Worm (Caenorhabditis elegans) whole organism, mixed stage, embryonic: ENCODE measurements around the gene mdt-26.
A peak's percentile ranks its signal among the peaks of the same experiment; 100 is the strongest.

Experiments
- M03D4.4 ChIP-seq: sonication (generic microtip); optimal IDR thresholded peaks from 2 replicates; lab custom pipeline; 2017; ENCODE audit warnings: mild to moderate bottlenecking, missing genetic modification characterization, missing compliant biosample characterization
- bed-3 ChIP-seq: fragments of 200-800 bp; sonication (Bioruptor generic); optimal IDR thresholded peaks from 3 replicates; lab custom pipeline; 2018; ENCODE audit warnings: mild to moderate bottlenecking, missing genetic modification characterization, moderate library complexity, missing compliant biosample characterization
- ceh-39 ChIP-seq: fragments of 150-350 bp; optimal IDR thresholded peaks from 2 replicates; lab custom pipeline; 2014; ENCODE audit warnings: missing biosample characterization, missing genetic modification characterization
- ceh-43 ChIP-seq: fragments of 200-800 bp; sonication (Bioruptor generic); optimal IDR thresholded peaks from 2 replicates; lab custom pipeline; 2018; ENCODE audit warnings: mild to moderate bottlenecking, missing genetic modification characterization, moderate library complexity, missing compliant biosample characterization
- ceh-83 ChIP-seq: fragments of 200-800 bp; sonication (Bioruptor generic); optimal IDR thresholded peaks from 2 replicates; lab custom pipeline; 2018; ENCODE audit warnings: mild to moderate bottlenecking, missing genetic modification characterization, missing compliant biosample characterization
- ces-1 ChIP-seq: fragments of 150-350 bp; optimal IDR thresholded peaks from 2 replicates; lab custom pipeline; 2014; ENCODE audit warnings: missing biosample characterization, missing genetic modification reagents, missing genetic modification characterization
- drap-1 ChIP-seq: fragments of 200-800 bp; sonication (Bioruptor generic); optimal IDR thresholded peaks from 3 replicates; lab custom pipeline; 2018; ENCODE audit warnings: mild to moderate bottlenecking, missing genetic modification characterization, missing compliant biosample characterization
- elt-1 ChIP-seq: sonication (generic microtip); optimal IDR thresholded peaks from 2 replicates; lab custom pipeline; 2017; ENCODE audit warnings: missing genetic modification characterization, mild to moderate bottlenecking, missing compliant biosample characterization, antibody characterized with exemption, moderate library complexity, borderline replicate concordance; ENCODE audit not compliant: insufficient read depth
- elt-3 ChIP-seq: fragments of 150-350 bp; optimal IDR thresholded peaks from 2 replicates; lab custom pipeline; 2014; ENCODE audit warnings: missing biosample characterization, missing genetic modification characterization
- flh-1 ChIP-seq: fragments of 200-800 bp; sonication (Bioruptor generic); optimal IDR thresholded peaks from 2 replicates; lab custom pipeline; 2018; ENCODE audit warnings: mild to moderate bottlenecking, missing genetic modification characterization, moderate library complexity, missing compliant biosample characterization
- ham-2 ChIP-seq: fragments of 200-800 bp; sonication (Bioruptor generic); optimal IDR thresholded peaks from 2 replicates; lab custom pipeline; 2018; ENCODE audit warnings: mild to moderate bottlenecking, missing genetic modification characterization, missing compliant biosample characterization
- hlh-1 ChIP-seq: fragments of 150-350 bp; optimal IDR thresholded peaks from 2 replicates; lab custom pipeline; 2014; ENCODE audit warnings: missing biosample characterization, missing genetic modification reagents, missing genetic modification characterization
- lin-13 ChIP-seq: fragments of 150-350 bp; optimal IDR thresholded peaks from 2 replicates; lab custom pipeline; 2014; ENCODE audit warnings: missing biosample characterization, missing genetic modification characterization
- lin-32 ChIP-seq: fragments of 200-800 bp; sonication (Bioruptor generic); optimal IDR thresholded peaks from 2 replicates; lab custom pipeline; 2018; ENCODE audit warnings: mild to moderate bottlenecking, missing genetic modification characterization, missing compliant biosample characterization
- lsy-2 ChIP-seq: fragments of 150-350 bp; optimal IDR thresholded peaks from 2 replicates; lab custom pipeline; 2014; ENCODE audit warnings: missing biosample characterization, missing genetic modification characterization
- mab-5 ChIP-seq: fragments of 150-350 bp; optimal IDR thresholded peaks from 2 replicates; lab custom pipeline; 2014; ENCODE audit warnings: missing biosample characterization, missing genetic modification characterization
- mep-1 ChIP-seq: fragments of 150-350 bp; optimal IDR thresholded peaks from 2 replicates; lab custom pipeline; 2017; ENCODE audit warnings: missing biosample characterization, missing genetic modification reagents, missing genetic modification characterization, inconsistent platforms
- nhr-12 ChIP-seq: fragments of 150-350 bp; optimal IDR thresholded peaks from 2 replicates; lab custom pipeline; 2014; ENCODE audit warnings: missing biosample characterization, missing genetic modification characterization
- nhr-237 ChIP-seq: fragments of 150-350 bp; optimal IDR thresholded peaks from 2 replicates; lab custom pipeline; 2014; ENCODE audit warnings: missing biosample characterization, missing genetic modification characterization
- nhr-28 ChIP-seq: fragments of 150-350 bp; optimal IDR thresholded peaks from 2 replicates; lab custom pipeline; 2014; ENCODE audit warnings: missing biosample characterization, missing genetic modification characterization
- nhr-76 ChIP-seq: sonication (generic microtip); optimal IDR thresholded peaks from 2 replicates; lab custom pipeline; 2017; ENCODE audit warnings: missing biosample characterization, missing genetic modification characterization
- sem-2 ChIP-seq: fragments of 200-800 bp; sonication (Bioruptor generic); optimal IDR thresholded peaks from 2 replicates; lab custom pipeline; 2018; ENCODE audit warnings: mild to moderate bottlenecking, missing genetic modification characterization, missing compliant biosample characterization
- snpc-4 ChIP-seq: fragments of 150-350 bp; optimal IDR thresholded peaks from 2 replicates; lab custom pipeline; 2014; ENCODE audit warnings: missing biosample characterization, missing genetic modification characterization
- sptf-1 ChIP-seq: sonication (generic microtip); optimal IDR thresholded peaks from 2 replicates; lab custom pipeline; 2017; ENCODE audit warnings: mild to moderate bottlenecking, missing genetic modification characterization, moderate library complexity, missing compliant biosample characterization
- tbx-8 ChIP-seq: fragments of 200-800 bp; sonication (Bioruptor generic); optimal IDR thresholded peaks from 2 replicates; lab custom pipeline; 2018; ENCODE audit warnings: mild to moderate bottlenecking, missing genetic modification characterization, moderate library complexity, missing compliant biosample characterization
- unc-120 ChIP-seq: sonication (generic microtip); optimal IDR thresholded peaks from 2 replicates; lab custom pipeline; 2017; ENCODE audit warnings: missing genetic modification characterization, missing compliant biosample characterization; ENCODE audit not compliant: poor library complexity, severe bottlenecking
- unc-39 ChIP-seq: fragments of 150-350 bp; optimal IDR thresholded peaks from 2 replicates; lab custom pipeline; 2014; ENCODE audit warnings: missing biosample characterization, missing genetic modification characterization
- zip-8 ChIP-seq: fragments of 150-350 bp; optimal IDR thresholded peaks from 2 replicates; lab custom pipeline; 2014; ENCODE audit warnings: missing biosample characterization, missing genetic modification characterization
- ztf-11 ChIP-seq: fragments of 150-350 bp; optimal IDR thresholded peaks from 2 replicates; lab custom pipeline; 2014; ENCODE audit warnings: missing biosample characterization, missing genetic modification characterization

Gene mdt-26

ce11 chrII:5694798-5695197 is 33.8 kb downstream of the mdt-26 start, which contains the start of gene C25H3.14:
C25H3.14 (plus strand) TSS chrII:5695098.
- TF ChIP-seq nhr-28 (tag; lab: Kevin White, UChicago), result no peak

DNA sequence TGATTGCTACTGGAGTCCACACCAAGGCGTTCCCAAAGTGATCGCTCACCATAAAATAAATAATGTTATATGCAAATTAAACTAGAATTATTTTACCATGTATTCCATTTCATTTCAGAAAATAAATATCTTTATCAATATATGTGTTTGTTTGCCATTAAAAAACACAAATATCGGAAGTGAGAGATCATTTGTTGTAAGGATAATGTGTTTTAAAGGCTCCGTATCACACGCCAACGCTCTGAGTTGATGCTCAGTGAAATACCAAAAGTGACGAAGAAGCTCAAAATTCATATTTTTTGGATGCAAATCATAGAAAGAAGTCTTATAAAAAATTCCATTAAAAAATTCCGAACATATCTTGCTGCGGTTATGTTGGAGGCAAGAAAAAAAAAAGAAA is 35.2 kb downstream of the mdt-26 start:
- TF ChIP-seq ceh-83 (GFP tag; lab: Kevin White, UChicago) (no peak), sem-2 (GFP tag; lab: Kevin White, UChicago) (no peak), bed-3 (GFP tag; lab: Kevin White, UChicago) (no peak), lin-32 (GFP tag; lab: Kevin White, UChicago) (no peak)

DNA sequence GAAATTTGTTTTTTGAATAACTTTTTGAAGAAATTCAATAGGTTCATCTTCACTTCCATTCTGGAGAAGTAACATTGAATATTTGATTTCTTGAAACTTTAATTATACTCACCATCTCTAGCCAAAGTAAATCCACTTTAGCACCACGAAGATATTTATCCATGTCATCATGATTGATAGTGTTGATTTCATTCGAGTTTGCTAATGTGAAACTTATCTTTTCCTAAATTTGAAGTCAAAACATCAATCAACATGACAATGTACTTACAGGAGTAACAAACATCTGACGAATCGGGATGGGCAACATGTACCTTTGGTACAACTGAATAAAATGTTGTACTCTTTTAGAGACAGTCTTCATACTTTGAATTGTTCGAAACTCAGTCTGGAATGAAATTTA is 36.4 kb downstream of the mdt-26 start:
- TF ChIP-seq lin-13 (tag; lab: Kevin White, UChicago) (no peak), mab-5 (tag; lab: Kevin White, UChicago) (no peak), ceh-39 (tag; lab: Kevin White, UChicago) (no peak), nhr-28 (tag; lab: Kevin White, UChicago) (no peak), unc-120 (no peak), ham-2 (no peak), sem-2 (GFP tag; lab: Kevin White, UChicago) (no peak), nhr-237 (tag; lab: Kevin White, UChicago) (no peak), ztf-11 (tag; lab: Kevin White, UChicago) (no peak), drap-1 (GFP tag; lab: Kevin White, UChicago) (no peak), tbx-8 (GFP tag; lab: Kevin White, UChicago) (no peak), zip-8 (tag; lab: Kevin White, UChicago) (no peak), sptf-1 (no peak), lsy-2 (tag; lab: Kevin White, UChicago) (no peak), nhr-12 (tag; lab: Kevin White, UChicago) (no peak)
- TF ChIP-seq, all 35 proteins: peak for 0

DNA sequence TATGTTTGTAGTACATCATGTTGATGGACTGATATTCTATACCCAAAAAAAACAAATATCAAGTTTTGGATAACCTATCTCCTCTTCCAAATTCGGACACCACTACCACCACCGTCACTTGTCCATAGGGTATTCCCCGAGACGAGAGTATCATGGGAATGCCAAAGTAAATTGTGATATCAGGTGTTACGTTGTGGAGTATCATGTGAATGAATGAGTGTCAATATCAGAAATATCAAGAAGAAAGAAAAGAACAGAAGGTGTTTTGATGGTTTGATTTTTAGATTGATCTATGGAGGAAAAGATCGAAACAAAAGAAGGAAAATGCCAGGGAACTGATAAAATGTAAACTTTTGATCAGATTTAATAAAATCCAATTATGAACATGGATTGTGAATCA is 37.3 kb downstream of the mdt-26 start:
- TF ChIP-seq M03D4.4 (tag; lab: Kevin White, UChicago) (no peak), flh-1 (no peak), mep-1 (tag; lab: Kevin White, UChicago) (no peak), nhr-237 (tag; lab: Kevin White, UChicago) (no peak), sem-2 (GFP tag; lab: Kevin White, UChicago) (no peak), unc-39 (no peak), nhr-76 (tag; lab: Kevin White, UChicago) (no peak), lin-32 (GFP tag; lab: Kevin White, UChicago) (no peak), snpc-4 (no peak), elt-1 (tag; lab: Kevin White, UChicago) (no peak)

DNA sequence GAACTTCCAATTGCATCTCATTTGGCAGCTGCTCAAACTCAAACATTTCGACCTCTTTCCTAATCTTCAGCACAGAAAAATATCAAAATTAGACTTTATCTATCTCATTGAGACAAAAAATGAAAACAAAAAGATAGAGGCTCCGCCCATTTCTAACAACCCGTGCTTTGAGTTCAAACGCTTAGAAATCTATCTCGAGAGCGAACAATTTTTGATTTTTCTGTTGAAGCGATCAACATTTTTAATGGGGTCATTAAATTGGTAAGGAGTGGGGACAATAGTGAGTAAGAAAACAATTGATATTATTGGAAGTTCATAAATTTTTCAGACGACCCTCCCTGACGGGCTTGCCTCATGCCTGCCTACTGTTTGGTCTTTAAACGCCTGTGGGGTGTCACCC is 37.9 kb downstream of the mdt-26 start, which contains the start of the genes C25H3.10 and C25H3.1:
TSS of gene C25H3.10 (minus strand) at position 101 of the 400 bp plus-strand sequence.
TSS of gene C25H3.1 (plus strand) at position 203 of the 400 bp plus-strand sequence.
- no peak for TF ChIP-seq nhr-237 (tag; lab: Kevin White, UChicago)
- no peak for TF ChIP-seq ham-2
- TF ChIP-seq, all 35 proteins: peak for 0

DNA sequence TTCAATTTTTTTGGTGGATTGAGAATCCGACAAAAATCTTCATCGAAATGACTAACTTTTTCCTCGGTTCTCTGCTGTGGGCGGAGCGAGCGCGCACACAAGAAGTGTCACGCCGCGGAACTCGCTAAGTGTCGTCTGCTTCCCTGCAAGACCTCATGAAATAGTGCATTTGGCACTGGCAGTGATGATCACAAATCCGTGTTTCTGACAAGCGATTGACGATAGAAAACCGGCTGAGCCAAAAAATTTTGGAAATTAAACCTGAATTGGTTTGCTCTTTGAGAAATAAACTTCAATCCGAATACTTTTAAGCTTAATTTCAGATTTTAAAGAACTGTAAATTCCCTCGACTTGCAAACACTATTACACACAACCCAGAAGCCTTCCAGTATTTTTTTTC is 40.5 kb downstream of the mdt-26 start:
- no peak for TF ChIP-seq nhr-28 (tag; lab: Kevin White, UChicago)
- no peak for TF ChIP-seq flh-1
- TF ChIP-seq nhr-12 (tag; lab: Kevin White, UChicago), result no peak
- TF ChIP-seq elt-1 (tag; lab: Kevin White, UChicago), result no peak
- no peak for TF ChIP-seq unc-120
- peak; percentile 1 for TF ChIP-seq ces-1 (GFP tag; lab: Kevin White, UChicago)
- peak; percentile 31 for TF ChIP-seq mep-1 (tag; lab: Kevin White, UChicago)

- TF ChIP-seq ces-1 (GFP tag; lab: Kevin White, UChicago) (peak; percentile 77), ceh-43 (no peak), hlh-1 (no peak), elt-3 (tag; lab: Kevin White, UChicago) (no peak), nhr-12 (tag; lab: Kevin White, UChicago) (no peak), M03D4.4 (tag; lab: Kevin White, UChicago) (no peak), mep-1 (tag; lab: Kevin White, UChicago) (no peak)
- TF ChIP-seq, all 35 proteins: peak for 1
Observed at ce11 chrII:5702611-5703192, 41.7 kb downstream of the mdt-26 start.
